Worm (Caenorhabditis elegans): ENCODE measurements around the gene cnx-1.

Gene cnx-1

DNA sequence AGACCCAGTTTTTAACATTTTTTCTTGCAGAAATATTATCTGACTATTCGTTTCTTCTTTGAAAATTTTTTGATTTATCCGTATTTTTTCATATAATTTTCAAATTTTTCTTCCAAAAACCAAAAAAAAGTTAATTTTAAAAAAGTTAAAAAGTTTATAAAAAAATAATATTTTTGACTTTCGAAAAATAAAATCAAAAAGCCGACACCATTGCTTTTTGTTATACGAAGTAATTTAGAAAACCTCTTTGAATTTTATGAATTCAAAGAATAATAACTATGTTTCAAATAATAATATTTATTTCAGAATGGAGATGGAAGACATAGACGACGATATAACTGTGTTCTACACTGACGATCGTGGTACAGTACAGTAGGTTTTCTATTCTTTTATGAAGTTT lies 18.0 kb upstream of the cnx-1 start, which contains the start of gene K11H3.8:
TSS of gene K11H3.8 (plus strand) at position 301 of the 400 bp plus-strand sequence.
- TF ChIP-seq ztf-29 (GFP tag; IDR thresholded peaks at IDR 0.05): no peak
- TF ChIP-seq flt-1 (GFP tag; IDR thresholded peaks at IDR 0.05): no peak
- TF ChIP-seq cog-1 (tag; optimal IDR thresholded peaks at IDR 0.05): no peak
- TF ChIP-seq klf-2 (GFP tag; conservative IDR thresholded peaks at IDR 0.05): no peak
- no peak for TF ChIP-seq tab-1 (GFP tag; IDR thresholded peaks at IDR 0.05)
- no peak for TF ChIP-seq ztf-23 (GFP tag; IDR thresholded peaks at IDR 0.05)
- TF ChIP-seq T22C8.4 (GFP tag; IDR thresholded peaks at IDR 0.05): no peak
- no peak for TF ChIP-seq med-1 (GFP tag; optimal IDR thresholded peaks at IDR 0.05; ENCODE audit: insufficient read depth)
- TF ChIP-seq ref-1 (GFP tag; conservative IDR thresholded peaks at IDR 0.05): no peak

ce11 chrIII:9832569-9832968 lies 15.6 kb upstream of the cnx-1 start:
- TF ChIP-seq med-1 (GFP tag; optimal IDR thresholded peaks at IDR 0.05; ENCODE audit: insufficient read depth) (no peak), cog-1 (tag; optimal IDR thresholded peaks at IDR 0.05) (no peak), ref-1 (GFP tag; conservative IDR thresholded peaks at IDR 0.05) (no peak), tab-1 (GFP tag; IDR thresholded peaks at IDR 0.05) (no peak), ztf-23 (GFP tag; IDR thresholded peaks at IDR 0.05) (no peak), ztf-29 (GFP tag; IDR thresholded peaks at IDR 0.05) (no peak), T22C8.4 (GFP tag; IDR thresholded peaks at IDR 0.05) (no peak), klf-2 (GFP tag; conservative IDR thresholded peaks at IDR 0.05) (no peak), flt-1 (GFP tag; IDR thresholded peaks at IDR 0.05) (no peak)

ce11 chrIII:9830502-9830901 lies 13.6 kb upstream of the cnx-1 start, which contains the start of gene ZK632.12:
Gene ZK632.12, plus strand, starts transcription at chrIII:9830802.
- TF ChIP-seq ztf-23 (GFP tag; IDR thresholded peaks at IDR 0.05) (no peak), flt-1 (GFP tag; IDR thresholded peaks at IDR 0.05) (no peak), cog-1 (tag; optimal IDR thresholded peaks at IDR 0.05) (no peak), klf-2 (GFP tag; conservative IDR thresholded peaks at IDR 0.05) (no peak), ztf-29 (GFP tag; IDR thresholded peaks at IDR 0.05) (no peak), tab-1 (GFP tag; IDR thresholded peaks at IDR 0.05) (no peak), ref-1 (GFP tag; conservative IDR thresholded peaks at IDR 0.05) (no peak), T22C8.4 (GFP tag; IDR thresholded peaks at IDR 0.05) (no peak), med-1 (GFP tag; optimal IDR thresholded peaks at IDR 0.05; ENCODE audit: insufficient read depth) (no peak)

ce11 chrIII:9827163-9827951 lies 10.4 kb upstream of the cnx-1 start, which contains the start of the genes ZK632.10 and ZK632.11:
Gene ZK632.10, minus strand, starts transcription at chrIII:9827722.
Gene ZK632.11, plus strand, starts transcription at chrIII:9827915.
- TF ChIP-seq tab-1 (GFP tag; IDR thresholded peaks at IDR 0.05) (no peak), ref-1 (GFP tag; conservative IDR thresholded peaks at IDR 0.05) (no peak), cog-1 (tag; optimal IDR thresholded peaks at IDR 0.05) (peak; percentile 0)

- TF ChIP-seq ztf-29 (GFP tag; IDR thresholded peaks at IDR 0.05) (no peak), tab-1 (GFP tag; IDR thresholded peaks at IDR 0.05) (no peak), ref-1 (GFP tag; conservative IDR thresholded peaks at IDR 0.05) (no peak), ztf-23 (GFP tag; IDR thresholded peaks at IDR 0.05) (no peak), klf-2 (GFP tag; conservative IDR thresholded peaks at IDR 0.05) (no peak), T22C8.4 (GFP tag; IDR thresholded peaks at IDR 0.05) (no peak), cog-1 (tag; optimal IDR thresholded peaks at IDR 0.05) (no peak), flt-1 (GFP tag; IDR thresholded peaks at IDR 0.05) (no peak), med-1 (GFP tag; optimal IDR thresholded peaks at IDR 0.05; ENCODE audit: insufficient read depth) (no peak)
Observed at ce11 chrIII:9826005-9826404, 9.1 kb upstream of the cnx-1 start.

- no peak for TF ChIP-seq ref-1 (GFP tag; conservative IDR thresholded peaks at IDR 0.05)
- no peak for TF ChIP-seq T22C8.4 (GFP tag; IDR thresholded peaks at IDR 0.05)
- 0 out of 2 replicates have a peak, but pooled peaks have one; percentile 38 for TF ChIP-seq ztf-29 (GFP tag; IDR thresholded peaks at IDR 0.05)
- TF ChIP-seq flt-1 (GFP tag; IDR thresholded peaks at IDR 0.05): no peak
- TF ChIP-seq tab-1 (GFP tag; IDR thresholded peaks at IDR 0.05): no peak
- no peak for TF ChIP-seq med-1 (GFP tag; optimal IDR thresholded peaks at IDR 0.05; ENCODE audit: insufficient read depth)
Observed at ce11 chrIII:9825073-9825828, 8.3 kb upstream of the cnx-1 start, which contains the start of gene ZK632.9. Gene ZK632.9, minus strand, starts transcription at chrIII:9825432.

- TF ChIP-seq tab-1 (GFP tag; IDR thresholded peaks at IDR 0.05) (no peak), T22C8.4 (GFP tag; IDR thresholded peaks at IDR 0.05) (no peak)
Observed at ce11 chrIII:9824330-9824934, 7.5 kb upstream of the cnx-1 start, which contains the start of gene lin-52. Gene lin-52, minus strand, starts transcription at chrIII:9824750.

- no peak for TF ChIP-seq T22C8.4 (GFP tag; IDR thresholded peaks at IDR 0.05)
- no peak for TF ChIP-seq ref-1 (GFP tag; conservative IDR thresholded peaks at IDR 0.05)
- no peak for TF ChIP-seq ztf-29 (GFP tag; IDR thresholded peaks at IDR 0.05)
- no peak for TF ChIP-seq ztf-23 (GFP tag; IDR thresholded peaks at IDR 0.05)
- TF ChIP-seq klf-2 (GFP tag; conservative IDR thresholded peaks at IDR 0.05): no peak
- TF ChIP-seq med-1 (GFP tag; optimal IDR thresholded peaks at IDR 0.05; ENCODE audit: insufficient read depth): no peak
Observed at ce11 chrIII:9823748-9824147, 6.8 kb upstream of the cnx-1 start.

DNA sequence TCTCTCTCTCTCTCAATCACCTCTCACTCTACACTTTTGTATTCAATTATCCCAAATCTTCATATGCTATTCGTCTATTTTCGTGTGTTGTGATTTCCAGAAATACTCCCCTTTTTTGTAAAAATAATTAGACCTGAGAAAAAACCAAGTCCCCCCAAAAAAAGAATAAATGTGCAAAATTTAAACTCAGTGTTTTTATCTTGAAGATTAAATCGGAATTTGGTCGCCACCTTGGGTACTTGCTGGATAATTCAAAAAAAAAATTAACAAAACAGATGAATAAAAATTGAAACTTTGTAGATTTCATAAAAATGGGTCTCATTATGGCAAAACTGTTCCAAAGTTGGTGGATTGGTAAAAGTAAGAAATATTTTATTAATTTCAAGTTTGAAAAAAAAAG lies 6.0 kb upstream of the cnx-1 start, which contains the start of gene arl-5:
TSS of gene arl-5 (plus strand) at position 301 of the 400 bp plus-strand sequence.
- TF ChIP-seq cog-1 (tag; optimal IDR thresholded peaks at IDR 0.05) (no peak), flt-1 (GFP tag; IDR thresholded peaks at IDR 0.05) (no peak), med-1 (GFP tag; optimal IDR thresholded peaks at IDR 0.05; ENCODE audit: insufficient read depth) (no peak), ztf-23 (GFP tag; IDR thresholded peaks at IDR 0.05) (no peak), ztf-29 (GFP tag; IDR thresholded peaks at IDR 0.05) (no peak), ref-1 (GFP tag; conservative IDR thresholded peaks at IDR 0.05) (no peak), klf-2 (GFP tag; conservative IDR thresholded peaks at IDR 0.05) (no peak), tab-1 (GFP tag; IDR thresholded peaks at IDR 0.05) (no peak)
